Fruit fly (Drosophila melanogaster) whole organism, embryonic: ENCODE results near the gene CG2493.

ENCODE experiments used
- CG17359 ChIP-seq: fragments of 200-800 bp; sonication (Bioruptor generic); optimal IDR thresholded peaks from 3 replicates; lab custom pipeline; 2018; ENCODE audit warnings: missing biosample characterization, mild to moderate bottlenecking, missing genetic modification characterization, moderate library complexity
- CG33213 ChIP-seq: fragments of 200-800 bp; sonication (Bioruptor generic); optimal IDR thresholded peaks from 3 replicates; lab custom pipeline; 2016; ENCODE audit warnings: missing biosample characterization, missing genetic modification characterization
- CG6272 ChIP-seq: fragments of 200-800 bp; sonication (Bioruptor generic); IDR thresholded peaks from 2 replicates; pipeline ENCODE4 v1.3.6; 2022; ENCODE audit warnings: missing biosample characterization, missing genetic modification characterization
- bab2 ChIP-seq: fragments of 200-800 bp; sonication (Bioruptor generic); optimal IDR thresholded peaks from 2 replicates; lab custom pipeline; 2016; ENCODE audit warnings: missing biosample characterization, missing genetic modification characterization
- dmrt99B ChIP-seq: fragments of 200-800 bp; sonication (Bioruptor generic); optimal IDR thresholded peaks from 2 replicates; lab custom pipeline; 2018; ENCODE audit warnings: missing biosample characterization, mild to moderate bottlenecking, missing genetic modification characterization, moderate library complexity
- esg ChIP-seq: fragments of 200-800 bp; sonication (Bioruptor generic); conservative IDR thresholded peaks from 2 replicates; pipeline ENCODE4 v1.3.6; 2022; ENCODE audit warnings: missing biosample characterization, missing genetic modification characterization
- kay ChIP-seq: fragments of 200-800 bp; sonication (Bioruptor generic); optimal IDR thresholded peaks from 2 replicates; lab custom pipeline; 2016; ENCODE audit warnings: missing biosample characterization, missing genetic modification characterization
- luna ChIP-seq: fragments of 200-800 bp; sonication (Bioruptor generic); optimal IDR thresholded peaks from 2 replicates; lab custom pipeline; 2016; ENCODE audit warnings: missing biosample characterization, missing genetic modification characterization

DNA sequence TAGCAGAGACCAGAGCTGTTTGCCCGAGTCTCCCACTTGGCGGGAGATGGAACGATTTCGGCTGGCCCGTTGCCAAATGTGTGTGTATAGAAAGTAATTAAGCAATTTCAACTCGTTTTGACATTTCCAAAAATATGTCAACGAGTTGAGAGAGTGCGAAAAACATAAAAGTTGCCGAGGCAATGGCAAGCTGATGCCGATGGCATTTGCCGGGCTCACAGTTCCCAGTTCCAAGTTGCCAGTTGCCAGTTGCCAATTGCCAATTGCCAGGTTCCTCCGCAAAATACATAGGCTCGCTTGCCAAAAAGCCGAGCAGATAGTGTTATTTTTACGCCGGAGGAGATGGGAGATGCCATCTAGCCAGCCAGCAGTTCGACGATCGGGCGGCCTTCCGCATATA lies 20.4 kb upstream of the CG2493 start:
- TF ChIP-seq CG33213 (GFP tag; lab: Kevin White, UChicago) (no peak), esg (GFP tag; lab: Robert Waterston, UW) (no peak), dmrt99B (tag; lab: Kevin White, UChicago) (no peak), luna (GFP tag; lab: Kevin White, UChicago) (no peak), CG6272 (no peak), bab2 (GFP tag; lab: Kevin White, UChicago) (no peak), kay (no peak), CG17359 (tag; lab: Kevin White, UChicago) (no peak)
